Worm (Caenorhabditis elegans) whole organism, mixed stage, embryonic: ENCODE measurements around the gene C23H3.9.

Source experiments
- blmp-1 ChIP-seq: fragments of 150-350 bp; optimal IDR thresholded peaks from 2 replicates; lab custom pipeline; 2014; ENCODE audit warnings: missing biosample characterization, missing genetic modification characterization
- ceh-39 ChIP-seq: fragments of 150-350 bp; optimal IDR thresholded peaks from 2 replicates; lab custom pipeline; 2014; ENCODE audit warnings: missing biosample characterization, missing genetic modification characterization
- ham-2 ChIP-seq: fragments of 200-800 bp; sonication (Bioruptor generic); optimal IDR thresholded peaks from 2 replicates; lab custom pipeline; 2018; ENCODE audit warnings: mild to moderate bottlenecking, missing genetic modification characterization, missing compliant biosample characterization
- lin-32 ChIP-seq: fragments of 200-800 bp; sonication (Bioruptor generic); optimal IDR thresholded peaks from 2 replicates; lab custom pipeline; 2018; ENCODE audit warnings: mild to moderate bottlenecking, missing genetic modification characterization, missing compliant biosample characterization
- mls-2 ChIP-seq: sonication (generic microtip); optimal IDR thresholded peaks from 2 replicates; lab custom pipeline; 2016; ENCODE audit warnings: mild to moderate bottlenecking, missing genetic modification characterization, moderate library complexity, missing compliant biosample characterization
- nhr-2 ChIP-seq: fragments of 150-350 bp; optimal IDR thresholded peaks from 2 replicates; lab custom pipeline; 2014; ENCODE audit warnings: missing biosample characterization, missing genetic modification characterization
- nhr-76 ChIP-seq: sonication (generic microtip); optimal IDR thresholded peaks from 2 replicates; lab custom pipeline; 2017; ENCODE audit warnings: missing biosample characterization, missing genetic modification characterization
- pha-4 ChIP-seq: fragments of 150-350 bp; optimal IDR thresholded peaks from 2 replicates; lab custom pipeline; 2018; ENCODE audit warnings: missing biosample characterization, missing genetic modification reagents, missing genetic modification characterization
- sem-2 ChIP-seq: fragments of 200-800 bp; sonication (Bioruptor generic); optimal IDR thresholded peaks from 2 replicates; lab custom pipeline; 2018; ENCODE audit warnings: mild to moderate bottlenecking, missing genetic modification characterization, missing compliant biosample characterization
- snpc-4 ChIP-seq: fragments of 150-350 bp; optimal IDR thresholded peaks from 2 replicates; lab custom pipeline; 2014; ENCODE audit warnings: missing biosample characterization, missing genetic modification characterization
- sptf-1 ChIP-seq: sonication (generic microtip); optimal IDR thresholded peaks from 2 replicates; lab custom pipeline; 2017; ENCODE audit warnings: mild to moderate bottlenecking, missing genetic modification characterization, moderate library complexity, missing compliant biosample characterization
- unc-39 ChIP-seq: fragments of 150-350 bp; optimal IDR thresholded peaks from 2 replicates; lab custom pipeline; 2014; ENCODE audit warnings: missing biosample characterization, missing genetic modification characterization
- unc-62 ChIP-seq: fragments of 150-350 bp; optimal IDR thresholded peaks from 2 replicates; lab custom pipeline; 2014; ENCODE audit warnings: missing biosample characterization, missing genetic modification reagents, missing genetic modification characterization

- TF ChIP-seq snpc-4 (tag; lab: Kevin White, UChicago) = no peak
- TF ChIP-seq unc-62 (GFP tag; lab: Kevin White, UChicago) = no peak
- no peak for TF ChIP-seq sptf-1 (tag; lab: Kevin White, UChicago)
- no peak for TF ChIP-seq nhr-2 (tag; lab: Kevin White, UChicago)
- TF ChIP-seq ham-2 = no peak
- no peak for TF ChIP-seq blmp-1 (tag; lab: Kevin White, UChicago)
- no peak for TF ChIP-seq nhr-76 (tag; lab: Kevin White, UChicago)
- TF ChIP-seq mls-2 = no peak
- TF ChIP-seq lin-32 (GFP tag; lab: Kevin White, UChicago) = no peak
- no peak for TF ChIP-seq unc-39 (tag; lab: Kevin White, UChicago)
- no peak for TF ChIP-seq pha-4 (tag; lab: Kevin White, UChicago)
- no peak for TF ChIP-seq ceh-39 (tag; lab: Kevin White, UChicago)
- TF ChIP-seq sem-2 (GFP tag; lab: Kevin White, UChicago) = no peak
Observed at ce11 chrII:65484-65883, 13.6 kb downstream of the C23H3.9 start.
